Worm (Caenorhabditis elegans) whole organism, L4 larva: ENCODE data around the gene usp-14.
A peak's percentile ranks its signal among the peaks of the same experiment; 100 is the strongest.

ENCODE experiments used
- F37D6.2 ChIP-seq: sonication (generic microtip); optimal IDR thresholded peaks from 2 replicates; lab custom pipeline; 2016; ENCODE audit warnings: mild to moderate bottlenecking, missing genetic modification characterization, missing compliant biosample characterization
- F44E2.7 ChIP-seq: fragments of 200-800 bp; sonication (Bioruptor generic); IDR thresholded peaks from 2 replicates; pipeline ENCODE4 v2.1.2; 2022; ENCODE audit warnings: missing genetic modification characterization, missing compliant biosample characterization
- T26A8.4 ChIP-seq: fragments of 200-800 bp; sonication (Bioruptor generic); IDR thresholded peaks from 2 replicates; pipeline ENCODE4 v1.3.6; 2022; ENCODE audit warnings: missing genetic modification characterization, missing compliant biosample characterization
- aha-1 ChIP-seq: fragments of 150-350 bp; peaks from one replicate; lab custom pipeline; 2014; ENCODE audit warnings: missing biosample characterization, missing genetic modification characterization
- aly-2 ChIP-seq: sonication (generic microtip); optimal IDR thresholded peaks from 2 replicates; lab custom pipeline; 2018; ENCODE audit warnings: missing biosample characterization, missing genetic modification characterization
- attf-4 ChIP-seq: sonication (generic microtip); optimal IDR thresholded peaks from 3 replicates; lab custom pipeline; 2017; ENCODE audit warnings: missing biosample characterization, missing genetic modification characterization
- ceh-28 ChIP-seq: fragments of 150-350 bp; optimal IDR thresholded peaks from 2 replicates; lab custom pipeline; 2014; ENCODE audit warnings: missing biosample characterization, missing genetic modification reagents, missing genetic modification characterization
- cey-2 ChIP-seq: sonication (generic microtip); optimal IDR thresholded peaks from 3 replicates; lab custom pipeline; 2017; ENCODE audit warnings: missing genetic modification characterization, mild to moderate bottlenecking, missing compliant biosample characterization, antibody characterized with exemption, borderline replicate concordance; ENCODE audit not compliant: insufficient read depth
- dmd-6 ChIP-seq: fragments of 200-800 bp; sonication (Bioruptor generic); IDR thresholded peaks from 2 replicates; pipeline ENCODE4 v1.3.6; 2022; ENCODE audit warnings: missing genetic modification reagents, missing genetic modification characterization, missing compliant biosample characterization
- dmd-8 ChIP-seq: fragments of 200-800 bp; sonication (Bioruptor generic); IDR thresholded peaks from 2 replicates; pipeline ENCODE4 v1.3.6; 2022; ENCODE audit warnings: missing genetic modification characterization, missing compliant biosample characterization
- dpl-1 ChIP-seq: fragments of 150-350 bp; optimal IDR thresholded peaks from 2 replicates; lab custom pipeline; 2014; ENCODE audit warnings: missing biosample characterization, missing genetic modification reagents, missing genetic modification characterization
- fkh-10 ChIP-seq: fragments of 150-350 bp; optimal IDR thresholded peaks from 2 replicates; lab custom pipeline; 2014; ENCODE audit warnings: missing biosample characterization, missing genetic modification reagents, missing genetic modification characterization
- gei-8 ChIP-seq: fragments of 200-800 bp; sonication (Bioruptor generic); optimal IDR thresholded peaks from 2 replicates; lab custom pipeline; 2018; ENCODE audit warnings: mild to moderate bottlenecking, missing genetic modification characterization, missing compliant biosample characterization
- hlh-11 ChIP-seq: fragments of 200-800 bp; sonication (Bioruptor generic); optimal IDR thresholded peaks from 2 replicates; lab custom pipeline; 2018; ENCODE audit warnings: mild to moderate bottlenecking, missing genetic modification characterization, missing compliant biosample characterization
- hlh-30 ChIP-seq: sonication (generic microtip); optimal IDR thresholded peaks from 2 replicates; lab custom pipeline; 2017; ENCODE audit warnings: antibody characterized with exemption, mild to moderate bottlenecking, missing genetic modification characterization, missing compliant biosample characterization; ENCODE audit not compliant: insufficient read depth
- hmg-1.1 ChIP-seq: fragments of 200-800 bp; sonication (Bioruptor generic); IDR thresholded peaks from 2 replicates; pipeline ENCODE4 v1.3.6; 2022; ENCODE audit warnings: missing genetic modification reagents, missing genetic modification characterization, missing compliant biosample characterization
- lin-1 ChIP-seq: fragments of 200-800 bp; sonication (Bioruptor generic); IDR thresholded peaks from 2 replicates; pipeline ENCODE4 v1.3.6; 2022; ENCODE audit warnings: missing genetic modification reagents, missing genetic modification characterization, missing compliant biosample characterization
- lin-15B ChIP-seq: fragments of 150-350 bp; sonication (generic microtip); optimal IDR thresholded peaks from 3 replicates; lab custom pipeline; 2014; ENCODE audit warnings: missing biosample characterization, missing genetic modification characterization
- lin-29 ChIP-seq: fragments of 200-800 bp; sonication (Bioruptor generic); IDR thresholded peaks from 2 replicates; pipeline ENCODE4 v1.3.6; 2022; ENCODE audit warnings: missing genetic modification reagents, missing genetic modification characterization, missing compliant biosample characterization
- lin-38 ChIP-seq: fragments of 200-800 bp; sonication (Bioruptor generic); IDR thresholded peaks from 2 replicates; pipeline ENCODE4 v1.3.6; 2022; ENCODE audit warnings: missing genetic modification reagents, missing genetic modification characterization, missing compliant biosample characterization
- madf-9 ChIP-seq: fragments of 200-800 bp; sonication (Bioruptor generic); conservative IDR thresholded peaks from 2 replicates; pipeline ENCODE4 v1.3.6; 2022; ENCODE audit warnings: missing genetic modification reagents, missing genetic modification characterization, missing compliant biosample characterization
- mdl-1 ChIP-seq, 2 experiments: fragments of 150-350 bp in 1 of 2; sonication (generic microtip) in 1 of 2; optimal IDR thresholded peaks; 2 replicates each; lab custom pipeline; 2014 to 2017; ENCODE audit warnings: missing biosample characterization in 2 of 2, missing genetic modification characterization in 2 of 2
- mxl-2 ChIP-seq: fragments of 200-800 bp; sonication (Bioruptor generic); conservative IDR thresholded peaks from 2 replicates; pipeline ENCODE4 v1.3.6; 2022; ENCODE audit warnings: missing genetic modification reagents, missing genetic modification characterization, missing compliant biosample characterization
- mxl-3 ChIP-seq: fragments of 200-800 bp; sonication (Bioruptor generic); optimal IDR thresholded peaks from 2 replicates; lab custom pipeline; 2018; ENCODE audit warnings: mild to moderate bottlenecking, missing genetic modification characterization, missing compliant biosample characterization
- nhr-11 ChIP-seq: fragments of 150-350 bp; optimal IDR thresholded peaks from 2 replicates; lab custom pipeline; 2014; ENCODE audit warnings: missing biosample characterization, missing genetic modification characterization
- nhr-111 ChIP-seq: fragments of 200-800 bp; sonication (Bioruptor generic); optimal IDR thresholded peaks from 2 replicates; lab custom pipeline; 2018; ENCODE audit warnings: mild to moderate bottlenecking, missing genetic modification characterization, missing compliant biosample characterization
- nhr-25 ChIP-seq: sonication (generic microtip); optimal IDR thresholded peaks from 2 replicates; lab custom pipeline; 2017; ENCODE audit warnings: missing genetic modification characterization, mild to moderate bottlenecking, missing compliant biosample characterization, antibody characterized with exemption, moderate library complexity, borderline replicate concordance; ENCODE audit not compliant: insufficient read depth
- nhr-28 ChIP-seq: fragments of 150-350 bp; optimal IDR thresholded peaks from 2 replicates; lab custom pipeline; 2014; ENCODE audit warnings: missing biosample characterization, missing genetic modification characterization
- nhr-48 ChIP-seq: sonication (generic microtip); optimal IDR thresholded peaks from 2 replicates; lab custom pipeline; 2016; ENCODE audit warnings: mild to moderate bottlenecking, missing genetic modification characterization, missing compliant biosample characterization
- rbr-2 ChIP-seq: sonication (generic microtip); optimal IDR thresholded peaks from 2 replicates; lab custom pipeline; 2016; ENCODE audit warnings: missing genotype, missing genetic modification characterization, missing compliant biosample characterization
- sdz-12 ChIP-seq: fragments of 200-800 bp; sonication (Bioruptor generic); optimal IDR thresholded peaks from 2 replicates; lab custom pipeline; 2018; ENCODE audit warnings: mild to moderate bottlenecking, missing genetic modification characterization, missing compliant biosample characterization
- set-16 ChIP-seq: fragments of 200-800 bp; sonication (Bioruptor generic); IDR thresholded peaks from 2 replicates; pipeline ENCODE4 v1.3.6; 2022; ENCODE audit warnings: missing genetic modification reagents, missing genetic modification characterization, missing compliant biosample characterization
- spr-1 ChIP-seq: sonication (generic microtip); optimal IDR thresholded peaks from 2 replicates; lab custom pipeline; 2016; ENCODE audit warnings: mild to moderate bottlenecking, missing genetic modification characterization, missing compliant biosample characterization
- unc-130 ChIP-seq: sonication (generic microtip); optimal IDR thresholded peaks from 2 replicates; lab custom pipeline; 2016; ENCODE audit warnings: missing genetic modification reagents, missing genetic modification characterization, missing compliant biosample characterization
- zag-1 ChIP-seq: fragments of 150-350 bp; optimal IDR thresholded peaks from 2 replicates; lab custom pipeline; 2014; ENCODE audit warnings: missing biosample characterization, missing genetic modification characterization
- zfp-2 ChIP-seq: sonication (generic microtip); optimal IDR thresholded peaks from 2 replicates; lab custom pipeline; 2016; ENCODE audit warnings: mild to moderate bottlenecking, missing genetic modification characterization, missing compliant biosample characterization
- zfp-3 ChIP-seq: fragments of 200-800 bp; sonication (Bioruptor generic); conservative IDR thresholded peaks from 2 replicates; pipeline ENCODE4 v1.3.6; 2022; ENCODE audit warnings: missing genetic modification reagents, missing genetic modification characterization, missing compliant biosample characterization
- ztf-11 ChIP-seq: fragments of 150-350 bp; optimal IDR thresholded peaks from 2 replicates; lab custom pipeline; 2014; ENCODE audit warnings: missing biosample characterization, missing genetic modification characterization

usp-14 gene

ce11 chrII:14502997-14503396 is 14.5 kb upstream of the usp-14 start, which contains the start of gene K10H10.6:
TSS of gene K10H10.6 (plus strand) at chrII:14503297.
- TF ChIP-seq mdl-1 (tag; optimal IDR thresholded peaks at IDR 0.05; lab: Kevin White, UChicago) (no peak), nhr-11 (tag; lab: Kevin White, UChicago) (no peak), ceh-28 (tag; lab: Kevin White, UChicago) (no peak), dmd-6 (GFP tag; lab: Robert Waterston, UW) (no peak), zfp-2 (no peak), lin-15B (no peak), T26A8.4 (GFP tag; lab: Robert Waterston, UW) (no peak), attf-4 (tag; lab: Kevin White, UChicago) (no peak), F37D6.2 (tag; lab: Kevin White, UChicago) (no peak), nhr-25 (tag; lab: Kevin White, UChicago) (no peak), cey-2 (tag; lab: Kevin White, UChicago) (no peak), rbr-2 (tag; lab: Kevin White, UChicago) (no peak), zag-1 (tag; lab: Kevin White, UChicago) (no peak), mxl-2 (GFP tag; lab: Robert Waterston, UW) (no peak), nhr-111 (GFP tag; lab: Kevin White, UChicago) (no peak), madf-9 (GFP tag; lab: Robert Waterston, UW) (no peak), unc-130 (GFP tag; lab: Kevin White, UChicago) (no peak), hlh-11 (tag; lab: Kevin White, UChicago) (no peak)
- TF ChIP-seq, all 104 proteins: peak for 0

DNA sequence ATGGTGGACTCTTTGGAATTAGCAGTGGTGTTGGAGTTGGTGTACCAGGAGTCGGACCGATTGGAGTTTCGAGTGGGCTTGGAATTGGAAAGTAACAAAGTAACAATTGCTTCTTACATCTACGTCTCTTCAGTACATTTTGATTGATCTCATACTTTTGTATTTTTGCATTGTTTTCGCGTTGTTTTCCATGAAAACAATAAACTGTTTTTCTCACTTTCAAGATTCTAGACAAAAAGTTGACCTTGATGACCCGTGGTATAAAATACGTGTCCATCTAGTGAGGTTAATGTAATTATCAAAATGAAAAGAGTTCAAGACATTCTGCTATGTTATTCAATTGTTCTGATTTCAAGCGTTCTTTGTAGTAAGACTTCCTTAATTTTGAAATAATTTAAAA is 13.0 kb upstream of the usp-14 start, which contains the start of gene K10H10.5:
TSS of gene K10H10.5 (plus strand) at position 301 of the 400 bp plus-strand sequence.
- TF ChIP-seq lin-38 (GFP tag; lab: Robert Waterston, UW) (no peak), dmd-8 (no peak)

ce11 chrII:14500122-14500521 is 11.6 kb upstream of the usp-14 start, which contains the start of gene K10H10.4:
TSS of gene K10H10.4 (plus strand) at chrII:14500422.
- TF ChIP-seq fkh-10 (no peak), dpl-1 (GFP tag; lab: Kevin White, UChicago) (no peak), zfp-3 (GFP tag; lab: Robert Waterston, UW) (no peak), lin-38 (GFP tag; lab: Robert Waterston, UW) (no peak), mxl-3 (GFP tag; lab: Kevin White, UChicago) (no peak), ceh-28 (tag; lab: Kevin White, UChicago) (no peak), gei-8 (GFP tag; lab: Kevin White, UChicago) (no peak), set-16 (no peak), nhr-48 (tag; lab: Kevin White, UChicago) (no peak), zag-1 (tag; lab: Kevin White, UChicago) (no peak), aly-2 (no peak), spr-1 (tag; lab: Kevin White, UChicago) (no peak), sdz-12 (GFP tag; lab: Kevin White, UChicago) (no peak), hmg-1.1 (GFP tag; lab: Robert Waterston, UW) (no peak), lin-1 (GFP tag; lab: Robert Waterston, UW) (no peak), lin-29 (GFP tag; lab: Robert Waterston, UW) (no peak), ztf-11 (tag; lab: Kevin White, UChicago) (no peak)

DNA sequence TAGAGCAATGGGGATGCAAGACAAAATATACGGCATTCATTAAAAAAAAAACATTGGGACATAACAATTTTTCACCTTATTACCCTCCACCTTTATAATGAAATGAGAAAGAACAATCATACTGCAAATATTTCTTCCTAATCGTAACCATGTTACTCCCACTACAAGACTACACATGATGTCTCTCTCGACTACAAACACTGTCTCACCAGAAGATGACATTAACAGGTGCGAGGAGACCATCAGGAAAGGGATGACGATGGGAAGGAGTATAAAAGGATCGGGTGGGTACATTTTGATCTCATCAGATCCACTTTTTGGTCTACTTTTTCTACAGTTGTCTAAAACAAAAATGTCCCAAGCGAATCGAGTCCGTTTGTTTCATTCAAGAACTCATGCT is 9.4 kb upstream of the usp-14 start, which contains the start of gene dhs-8:
TSS of gene dhs-8 (plus strand) at position 179 of the 400 bp plus-strand sequence.
- TF ChIP-seq nhr-28 (tag; lab: Kevin White, UChicago) (peak; percentile 99), hlh-30 (tag; lab: Kevin White, UChicago) (peak; percentile 9), aha-1 (peak; percentile 48), F44E2.7 (GFP tag; lab: Robert Waterston, UW) (no peak)
